Worm (Caenorhabditis elegans): ENCODE measurements around the gene str-20.

- TF ChIP-seq nhr-237 (tag; optimal IDR thresholded peaks at IDR 0.05): no peak
- no peak for TF ChIP-seq lin-11 (tag; optimal IDR thresholded peaks at IDR 0.05)
- no peak for TF ChIP-seq mdl-1 (tag; optimal IDR thresholded peaks at IDR 0.05)
- TF ChIP-seq ceh-82 (tag; optimal IDR thresholded peaks at IDR 0.05): no peak
- TF ChIP-seq unc-62 (GFP tag; optimal IDR thresholded peaks at IDR 0.05): no peak
- no peak for TF ChIP-seq lin-39 (tag; optimal IDR thresholded peaks at IDR 0.05)
- no peak for TF ChIP-seq nhr-11 (tag; optimal IDR thresholded peaks at IDR 0.05)
- no peak for TF ChIP-seq nhr-129 (tag; optimal IDR thresholded peaks at IDR 0.05)
- TF ChIP-seq peb-1 (tag; optimal IDR thresholded peaks at IDR 0.05): no peak
- no peak for TF ChIP-seq mab-5 (tag; optimal IDR thresholded peaks at IDR 0.05)
- no peak for TF ChIP-seq lsy-2 (tag; optimal IDR thresholded peaks at IDR 0.05)
- no peak for TF ChIP-seq nhr-77 (tag; optimal IDR thresholded peaks at IDR 0.05)
- TF ChIP-seq ama-1 (optimal IDR thresholded peaks at IDR 0.05): no peak
- TF ChIP-seq snpc-4 (tag; optimal IDR thresholded peaks at IDR 0.05): no peak
Observed at ce11 chrV:779999-780398, 23.7 kb downstream of the str-20 start, which contains the start of gene srbc-60.

All from whole organism, L2 larva.